Fruit fly (Drosophila melanogaster): ENCODE data around the gene pes.

The pes gene

dm6 chr2L:7949788-7950187 lies 44.2 kb downstream of the pes start (continued):
- TF ChIP-seq Ets21C (GFP tag; optimal IDR thresholded peaks at IDR 0.05) (no peak), Lpt (GFP tag; optimal IDR thresholded peaks at IDR 0.05) (peak; percentile 86), CG34406 (GFP tag; optimal IDR thresholded peaks at IDR 0.05) (peak; percentile 8), CG16779 (tag; optimal IDR thresholded peaks at IDR 0.05) (peak; percentile 49), CG3032 (tag; optimal IDR thresholded peaks at IDR 0.05) (peak; percentile 12), dac (GFP tag; optimal IDR thresholded peaks at IDR 0.05) (peak; percentile 76), CG11294 (GFP tag; IDR thresholded peaks at IDR 0.05) (peak; percentile 72; the same call in 1 of the 2 replicates), CG9139 (GFP tag; optimal IDR thresholded peaks at IDR 0.05) (no peak), Blimp-1 (GFP tag; optimal IDR thresholded peaks at IDR 0.05) (no peak), Hr38 (GFP tag; optimal IDR thresholded peaks at IDR 0.05) (no peak), spab (GFP tag; optimal IDR thresholded peaks at IDR 0.05) (peak; percentile 25), Eip78C (GFP tag) (peak; percentile 89), CG7368 (GFP tag; optimal IDR thresholded peaks at IDR 0.05) (peak; percentile 30), Sox14 (GFP tag; optimal IDR thresholded peaks at IDR 0.05) (peak; percentile 69), CG32006 (GFP tag; optimal IDR thresholded peaks at IDR 0.05) (peak; percentile 93), CG4318 (GFP tag; optimal IDR thresholded peaks at IDR 0.05) (peak; percentile 86), svp (GFP tag) (no peak), OdsH (GFP tag; optimal IDR thresholded peaks at IDR 0.05) (peak; percentile 65), lz (GFP tag; optimal IDR thresholded peaks at IDR 0.05) (no peak)

- TF ChIP-seq CG4318 (GFP tag; optimal IDR thresholded peaks at IDR 0.05) (peak; percentile 71), CG11294 (GFP tag; IDR thresholded peaks at IDR 0.05) (peak; percentile 38; the same call in 1 of the 2 replicates), CG11902 (GFP tag; optimal IDR thresholded peaks at IDR 0.05) (no peak), vri (GFP tag; optimal IDR thresholded peaks at IDR 0.05) (no peak), Hr39 (GFP tag; optimal IDR thresholded peaks at IDR 0.05) (no peak), achi (GFP tag; optimal IDR thresholded peaks at IDR 0.05) (peak; percentile 37), dac (GFP tag; optimal IDR thresholded peaks at IDR 0.05) (no peak), acj6 (GFP tag; optimal IDR thresholded peaks at IDR 0.05) (peak; percentile 32), Eip93F (GFP tag; optimal IDR thresholded peaks at IDR 0.05) (no peak), fkh (GFP tag; optimal IDR thresholded peaks at IDR 0.05) (no peak), CG11762 (GFP tag; optimal IDR thresholded peaks at IDR 0.05; ENCODE audit: insufficient read depth) (no peak), CG8319 (GFP tag; optimal IDR thresholded peaks at IDR 0.05) (no peak), fd59A (GFP tag; optimal IDR thresholded peaks at IDR 0.05) (no peak), CG3032 (tag; optimal IDR thresholded peaks at IDR 0.05) (peak; percentile 1), Eip78C (GFP tag) (peak; percentile 62), CG32006 (GFP tag; optimal IDR thresholded peaks at IDR 0.05) (peak; percentile 86), CG16779 (tag; optimal IDR thresholded peaks at IDR 0.05) (no peak), CG6276 (GFP tag; optimal IDR thresholded peaks at IDR 0.05) (peak; percentile 75), Smox (GFP tag; optimal IDR thresholded peaks at IDR 0.05) (no peak), pdm3 (GFP tag; optimal IDR thresholded peaks at IDR 0.05) (peak; percentile 38), salr (GFP tag; optimal IDR thresholded peaks at IDR 0.05) (peak in 1 of 2 experiments; percentile 65), Sox15 (GFP tag; optimal IDR thresholded peaks at IDR 0.05) (no peak), lz (GFP tag; optimal IDR thresholded peaks at IDR 0.05) (no peak), esn (GFP tag; optimal IDR thresholded peaks at IDR 0.05) (no peak), Gug (GFP tag; IDR thresholded peaks at IDR 0.05) (peak; percentile 60), Ets21C (GFP tag; optimal IDR thresholded peaks at IDR 0.05) (no peak), Eip75B (GFP tag; optimal IDR thresholded peaks at IDR 0.05) (peak; percentile 10), eg (GFP tag; IDR thresholded peaks at IDR 0.05) (peak; percentile 62; the same call in 2 of the 3 replicates), dsx (GFP tag; optimal IDR thresholded peaks at IDR 0.05; ENCODE audit: poor library complexity, severe bottlenecking) (no peak), cyc (GFP tag; optimal IDR thresholded peaks at IDR 0.05) (no peak), ss (GFP tag; optimal IDR thresholded peaks at IDR 0.05) (no peak), Hr4 (GFP tag; optimal IDR thresholded peaks at IDR 0.05) (peak; percentile 84), CG31627 (GFP tag; optimal IDR thresholded peaks at IDR 0.05) (no peak), Hr38 (GFP tag; optimal IDR thresholded peaks at IDR 0.05) (no peak), CG9139 (GFP tag; optimal IDR thresholded peaks at IDR 0.05) (no peak), Ets96B (tag; optimal IDR thresholded peaks at IDR 0.05) (no peak), Lpt (GFP tag; optimal IDR thresholded peaks at IDR 0.05) (peak; percentile 55), OdsH (GFP tag; optimal IDR thresholded peaks at IDR 0.05) (peak; percentile 20), Blimp-1 (GFP tag; optimal IDR thresholded peaks at IDR 0.05) (no peak), Sox102F (GFP tag; optimal IDR thresholded peaks at IDR 0.05) (no peak), CG3919 (GFP tag; optimal IDR thresholded peaks at IDR 0.05) (peak; percentile 20), spab (GFP tag; optimal IDR thresholded peaks at IDR 0.05) (no peak), CG34406 (GFP tag; optimal IDR thresholded peaks at IDR 0.05) (no peak), Sox14 (GFP tag; optimal IDR thresholded peaks at IDR 0.05) (peak; percentile 8), CG7368 (GFP tag; optimal IDR thresholded peaks at IDR 0.05) (no peak), CG15336 (GFP tag; IDR thresholded peaks at IDR 0.05) (peak; percentile 76)
These were observed 45.0 kb downstream of the pes start for dm6 chr2L:7949016-7949415.

Data from whole organism, prepupa.